Worm (Caenorhabditis elegans) whole organism, early embryonic: ENCODE results near the gene piki-1.

ENCODE experiments used
- B0310.2 ChIP-seq: sonication (generic microtip); optimal IDR thresholded peaks from 2 replicates; lab custom pipeline; 2016; ENCODE audit warnings: mild to moderate bottlenecking, missing genetic modification characterization, missing compliant biosample characterization
- aly-1 ChIP-seq: sonication (generic microtip); optimal IDR thresholded peaks from 2 replicates; lab custom pipeline; 2016; ENCODE audit warnings: missing genetic modification characterization, missing compliant biosample characterization
- ets-7 ChIP-seq: sonication (generic microtip); optimal IDR thresholded peaks from 2 replicates; lab custom pipeline; 2016; ENCODE audit warnings: missing genotype, missing genetic modification characterization, missing compliant biosample characterization
- hmbx-1 ChIP-seq: sonication (generic microtip); optimal IDR thresholded peaks from 2 replicates; lab custom pipeline; 2016; ENCODE audit warnings: mild to moderate bottlenecking, missing genetic modification characterization, missing compliant biosample characterization
- hmg-4 ChIP-seq: fragments of 200-800 bp; sonication (Bioruptor generic); optimal IDR thresholded peaks from 2 replicates; lab custom pipeline; 2018; ENCODE audit warnings: mild to moderate bottlenecking, missing genetic modification characterization, missing compliant biosample characterization
- tbx-11 ChIP-seq: fragments of 200-800 bp; sonication (Bioruptor generic); IDR thresholded peaks from 2 replicates; pipeline ENCODE4 v1.3.6; 2022; ENCODE audit warnings: missing genetic modification characterization, missing compliant biosample characterization
- tbx-37 ChIP-seq: fragments of 200-800 bp; sonication (Bioruptor generic); conservative IDR thresholded peaks from 2 replicates; pipeline ENCODE4 v1.3.6; 2022; ENCODE audit warnings: missing genetic modification reagents, missing genetic modification characterization, missing compliant biosample characterization
- tra-4 ChIP-seq: sonication (generic microtip); optimal IDR thresholded peaks from 2 replicates; lab custom pipeline; 2017; ENCODE audit warnings: missing genetic modification characterization, missing compliant biosample characterization

DNA sequence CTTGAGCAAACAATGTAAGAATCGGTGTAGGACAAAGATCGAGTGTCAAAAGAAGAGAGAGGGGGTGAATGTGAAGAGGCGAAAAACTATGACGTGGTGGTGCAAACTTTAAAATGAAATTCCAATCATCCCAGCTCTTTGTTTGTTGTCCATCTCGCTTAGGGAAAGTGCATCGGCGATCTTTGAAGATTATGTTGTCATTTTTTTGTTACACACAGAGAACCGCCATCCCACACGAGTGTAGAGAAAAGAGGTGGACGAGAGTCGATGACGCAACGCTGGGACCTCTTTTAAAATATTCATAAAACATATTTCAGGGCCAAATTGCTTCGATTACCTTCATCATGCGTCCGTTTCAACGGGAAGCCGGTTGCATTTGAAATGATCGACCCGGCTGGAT lies 54.8 kb downstream of the piki-1 start:
- no peak for TF ChIP-seq aly-1 (tag; lab: Kevin White, UChicago)
- TF ChIP-seq ets-7 (tag; lab: Kevin White, UChicago): no peak
- TF ChIP-seq tra-4 (tag; lab: Kevin White, UChicago): no peak
- no peak for TF ChIP-seq tbx-37 (GFP tag; lab: Robert Waterston, UW)
- TF ChIP-seq B0310.2 (tag; lab: Kevin White, UChicago): no peak
- TF ChIP-seq tbx-11 (GFP tag; lab: Robert Waterston, UW): no peak
- no peak for TF ChIP-seq hmbx-1 (tag; lab: Kevin White, UChicago)
- no peak for TF ChIP-seq hmg-4 (GFP tag; lab: Kevin White, UChicago)
